Worm (Caenorhabditis elegans) whole organism, L2 larva: Measurements from ENCODE around the gene col-14.

Experiments
- C34F6.9 ChIP-seq: fragments of 150-350 bp; optimal IDR thresholded peaks from 2 replicates; lab custom pipeline; 2014; ENCODE audit warnings: missing biosample characterization, missing genetic modification characterization
- F13H6.1 ChIP-seq: sonication (generic microtip); optimal IDR thresholded peaks from 2 replicates; lab custom pipeline; 2016; ENCODE audit warnings: missing genetic modification characterization, missing compliant biosample characterization
- R02D3.7 ChIP-seq: fragments of 150-350 bp; optimal IDR thresholded peaks from 2 replicates; lab custom pipeline; 2014; ENCODE audit warnings: missing biosample characterization, missing genetic modification characterization
- Y55F3AM.14 ChIP-seq: fragments of 200-800 bp; sonication (Bioruptor generic); optimal IDR thresholded peaks from 2 replicates; lab custom pipeline; 2018; ENCODE audit warnings: mild to moderate bottlenecking, missing genetic modification characterization, missing compliant biosample characterization
- ZK546.5 ChIP-seq: sonication (generic microtip); optimal IDR thresholded peaks from 2 replicates; lab custom pipeline; 2017; ENCODE audit warnings: missing biosample characterization, missing genetic modification characterization
- alr-1 ChIP-seq: fragments of 150-350 bp; optimal IDR thresholded peaks from 2 replicates; lab custom pipeline; 2014; ENCODE audit warnings: missing biosample characterization, missing genetic modification characterization
- aly-2 ChIP-seq: fragments of 150-350 bp; optimal IDR thresholded peaks from 2 replicates; lab custom pipeline; 2014; ENCODE audit warnings: missing biosample characterization, missing genetic modification characterization
- ama-1 ChIP-seq: fragments of 150-350 bp; optimal IDR thresholded peaks from 2 replicates; lab custom pipeline; 2018; ENCODE audit warnings: inconsistent platforms
- blmp-1 ChIP-seq: sonication (generic microtip); optimal IDR thresholded peaks from 2 replicates; lab custom pipeline; 2017; ENCODE audit warnings: missing genetic modification characterization, mild to moderate bottlenecking, missing compliant biosample characterization, antibody characterized with exemption, moderate library complexity; ENCODE audit not compliant: insufficient read depth
- ceh-16 ChIP-seq: fragments of 150-350 bp; optimal IDR thresholded peaks from 2 replicates; lab custom pipeline; 2014; ENCODE audit warnings: missing biosample characterization, missing genetic modification characterization
- crh-2 ChIP-seq: sonication (generic microtip); optimal IDR thresholded peaks from 2 replicates; lab custom pipeline; 2017; ENCODE audit warnings: missing biosample characterization, missing genetic modification characterization
- dmd-4 ChIP-seq: sonication (generic microtip); optimal IDR thresholded peaks from 2 replicates; lab custom pipeline; 2017; ENCODE audit warnings: missing biosample characterization, missing genetic modification characterization
- egl-27 ChIP-seq: sonication (generic microtip); optimal IDR thresholded peaks from 3 replicates; lab custom pipeline; 2017; ENCODE audit warnings: missing biosample characterization, missing genetic modification reagents, missing genetic modification characterization
- elt-3 ChIP-seq: sonication (generic microtip); optimal IDR thresholded peaks from 2 replicates; lab custom pipeline; 2017; ENCODE audit warnings: missing biosample characterization, missing genetic modification characterization
- fos-1 ChIP-seq: fragments of 150-350 bp; optimal IDR thresholded peaks from 2 replicates; lab custom pipeline; 2014; ENCODE audit warnings: missing biosample characterization, missing genetic modification characterization
- lin-11 ChIP-seq: fragments of 150-350 bp; sonication (generic microtip); optimal IDR thresholded peaks from 2 replicates; lab custom pipeline; 2014; ENCODE audit warnings: missing biosample characterization, missing genetic modification characterization, inconsistent platforms, mixed read lengths
- lin-13 ChIP-seq: fragments of 150-350 bp; optimal IDR thresholded peaks from 2 replicates; lab custom pipeline; 2014; ENCODE audit warnings: missing biosample characterization, missing genetic modification reagents, missing genetic modification characterization
- lin-39 ChIP-seq: fragments of 150-350 bp; optimal IDR thresholded peaks from 2 replicates; lab custom pipeline; 2014; ENCODE audit warnings: missing biosample characterization, missing genetic modification reagents, missing genetic modification characterization
- mab-5 ChIP-seq: fragments of 150-350 bp; optimal IDR thresholded peaks from 2 replicates; lab custom pipeline; 2014; ENCODE audit warnings: missing biosample characterization, missing genetic modification characterization
- mbf-1 ChIP-seq: sonication (generic microtip); optimal IDR thresholded peaks from 2 replicates; lab custom pipeline; 2017; ENCODE audit warnings: missing biosample characterization, missing genetic modification characterization
- mdl-1 ChIP-seq, 2 experiments: fragments of 150-350 bp in 1 of 2; sonication (generic microtip) in 1 of 2; optimal IDR thresholded peaks; 2 replicates each; lab custom pipeline; 2017; ENCODE audit warnings: missing biosample characterization in 2 of 2, missing genetic modification characterization in 2 of 2
- nhr-10 ChIP-seq: sonication (generic microtip); optimal IDR thresholded peaks from 2 replicates; lab custom pipeline; 2017; ENCODE audit warnings: missing biosample characterization, missing genetic modification characterization
- nhr-11 ChIP-seq: fragments of 150-350 bp; optimal IDR thresholded peaks from 2 replicates; lab custom pipeline; 2014; ENCODE audit warnings: missing biosample characterization, missing genetic modification characterization
- nhr-129 ChIP-seq: fragments of 150-350 bp; optimal IDR thresholded peaks from 2 replicates; lab custom pipeline; 2014; ENCODE audit warnings: missing biosample characterization, missing genetic modification characterization
- nhr-21 ChIP-seq: fragments of 150-350 bp; optimal IDR thresholded peaks from 2 replicates; lab custom pipeline; 2014; ENCODE audit warnings: missing biosample characterization, missing genetic modification characterization
- nhr-23 ChIP-seq: fragments of 150-350 bp; optimal IDR thresholded peaks from 2 replicates; lab custom pipeline; 2014; ENCODE audit warnings: missing biosample characterization, missing genetic modification reagents, missing genetic modification characterization
- nhr-237 ChIP-seq: fragments of 150-350 bp; optimal IDR thresholded peaks from 2 replicates; lab custom pipeline; 2014; ENCODE audit warnings: missing biosample characterization, missing genetic modification characterization
- nhr-25 ChIP-seq: fragments of 150-350 bp; sonication (generic microtip); optimal IDR thresholded peaks from 3 replicates; lab custom pipeline; 2014; ENCODE audit warnings: missing biosample characterization, missing genetic modification characterization
- nhr-6 ChIP-seq: fragments of 150-350 bp; optimal IDR thresholded peaks from 2 replicates; lab custom pipeline; 2014; ENCODE audit warnings: missing biosample characterization, missing genetic modification characterization
- nhr-77 ChIP-seq: fragments of 150-350 bp; optimal IDR thresholded peaks from 2 replicates; lab custom pipeline; 2014; ENCODE audit warnings: missing biosample characterization, missing genetic modification characterization
- peb-1 ChIP-seq: fragments of 150-350 bp; optimal IDR thresholded peaks from 2 replicates; lab custom pipeline; 2014; ENCODE audit warnings: missing biosample characterization, missing genetic modification characterization
- skn-1 ChIP-seq: sonication (generic microtip); optimal IDR thresholded peaks from 2 replicates; lab custom pipeline; 2017; ENCODE audit warnings: missing biosample characterization, missing genetic modification characterization
- sma-3 ChIP-seq: sonication (generic microtip); optimal IDR thresholded peaks from 2 replicates; lab custom pipeline; 2016; ENCODE audit warnings: missing genetic modification reagents, missing genetic modification characterization, missing compliant biosample characterization
- sma-9 ChIP-seq, 2 experiments: fragments of 150-350 bp in 1 of 2; sonication (generic microtip) in 1 of 2; optimal IDR thresholded peaks; 2 replicates each; lab custom pipeline; 2014 to 2016; ENCODE audit warnings: missing genetic modification characterization in 2 of 2, mild to moderate bottlenecking in 1 of 2, missing biosample characterization in 1 of 2, missing compliant biosample characterization in 1 of 2, missing genetic modification reagents in 1 of 2, moderate library complexity in 1 of 2
- snpc-4 ChIP-seq: fragments of 150-350 bp; optimal IDR thresholded peaks from 2 replicates; lab custom pipeline; 2014; ENCODE audit warnings: missing biosample characterization, missing genetic modification characterization
- unc-39 ChIP-seq: fragments of 150-350 bp; optimal IDR thresholded peaks from 2 replicates; lab custom pipeline; 2014; ENCODE audit warnings: missing biosample characterization, missing genetic modification characterization
- unc-55 ChIP-seq: fragments of 150-350 bp; sonication (generic microtip); optimal IDR thresholded peaks from 3 replicates; lab custom pipeline; 2014; ENCODE audit warnings: missing biosample characterization, missing genetic modification reagents, missing genetic modification characterization
- unc-62 ChIP-seq: fragments of 150-350 bp; optimal IDR thresholded peaks from 2 replicates; lab custom pipeline; 2014; ENCODE audit warnings: missing biosample characterization, missing genetic modification reagents, missing genetic modification characterization
- zag-1 ChIP-seq: fragments of 150-350 bp; optimal IDR thresholded peaks from 2 replicates; lab custom pipeline; 2014; ENCODE audit warnings: missing biosample characterization, missing genetic modification characterization
- ztf-4 ChIP-seq: fragments of 150-350 bp; optimal IDR thresholded peaks from 2 replicates; lab custom pipeline; 2014; ENCODE audit warnings: missing biosample characterization, missing genetic modification characterization

The col-14 gene

ce11 chrIV:7775725-7776124 lies 22.5 kb downstream of the col-14 start, which contains the start of gene swd-2.1:
swd-2.1 (plus strand) TSS chrIV:7776025.
- TF ChIP-seq Y55F3AM.14 (no peak), nhr-23 (tag; lab: Kevin White, UChicago) (no peak), unc-39 (tag; lab: Kevin White, UChicago) (no peak), lin-11 (no peak), lin-13 (no peak), aly-2 (tag; lab: Kevin White, UChicago) (no peak), sma-9 (GFP tag; optimal IDR thresholded peaks at IDR 0.05; lab: Kevin White, UChicago) (no peak), sma-9 (tag; optimal IDR thresholded peaks at IDR 0.05; lab: Kevin White, UChicago) (no peak), alr-1 (tag; lab: Kevin White, UChicago) (no peak), nhr-21 (tag; lab: Kevin White, UChicago) (no peak)

DNA sequence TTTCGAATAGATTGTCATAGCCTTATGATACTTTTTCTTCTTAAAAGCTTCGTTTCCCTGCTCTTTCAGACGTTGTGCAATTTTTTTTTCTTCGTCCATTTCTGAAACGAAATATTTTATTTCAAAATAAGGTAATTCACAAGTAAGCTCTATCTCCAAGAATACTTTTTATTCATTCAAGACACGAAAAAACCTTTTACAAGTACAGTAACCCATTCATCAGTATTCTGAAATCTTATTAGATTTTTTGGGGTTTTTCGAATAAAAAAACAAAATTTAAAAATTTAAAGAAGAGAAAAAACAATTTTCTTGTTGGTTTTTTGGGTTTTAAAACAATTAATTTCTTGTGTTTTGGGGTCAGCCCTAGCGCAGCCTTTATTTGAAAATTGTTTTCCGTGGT lies 25.7 kb downstream of the col-14 start, which contains the start of gene rpap-3:
Gene rpap-3 (minus strand): TSS at position 101 of the 400 bp plus-strand sequence.
- no peak for TF ChIP-seq nhr-237 (tag; lab: Kevin White, UChicago)
- no peak for TF ChIP-seq aly-2 (tag; lab: Kevin White, UChicago)
- no peak for TF ChIP-seq dmd-4 (tag; lab: Kevin White, UChicago)
- TF ChIP-seq ZK546.5: no peak
- TF ChIP-seq crh-2: no peak
- no peak for TF ChIP-seq F13H6.1
- TF ChIP-seq mdl-1 (tag; optimal IDR thresholded peaks at IDR 0.05; lab: Kevin White, UChicago): no peak
- no peak for TF ChIP-seq alr-1 (tag; lab: Kevin White, UChicago)
- no peak for TF ChIP-seq zag-1 (tag; lab: Kevin White, UChicago)
- TF ChIP-seq mab-5 (tag; lab: Kevin White, UChicago): no peak
- TF ChIP-seq nhr-11 (tag; lab: Kevin White, UChicago): no peak

DNA sequence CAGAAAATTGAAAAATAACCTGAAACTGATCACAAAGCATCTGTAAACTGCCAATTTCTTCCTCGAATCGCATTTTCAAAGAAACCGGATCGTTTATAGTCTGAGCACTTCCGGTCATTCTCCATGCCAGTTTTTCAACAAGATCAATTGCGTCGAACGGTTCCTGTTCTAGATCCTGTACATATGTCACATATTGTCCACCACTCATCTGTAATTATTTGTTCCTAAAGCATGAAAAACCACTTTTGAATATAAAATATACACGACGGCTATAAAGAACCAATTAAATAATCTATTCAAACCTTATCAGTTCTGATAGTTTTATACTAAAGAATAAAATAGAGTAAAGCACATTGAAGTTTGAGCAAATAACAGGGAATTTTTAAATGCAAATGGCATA lies 29.1 kb downstream of the col-14 start, which contains the start of gene sec-10:
Gene sec-10 (minus strand): TSS at position 208 of the 400 bp plus-strand sequence.
- no peak for TF ChIP-seq unc-62
- peak; percentile 17 for TF ChIP-seq fos-1 (tag; lab: Kevin White, UChicago)

DNA sequence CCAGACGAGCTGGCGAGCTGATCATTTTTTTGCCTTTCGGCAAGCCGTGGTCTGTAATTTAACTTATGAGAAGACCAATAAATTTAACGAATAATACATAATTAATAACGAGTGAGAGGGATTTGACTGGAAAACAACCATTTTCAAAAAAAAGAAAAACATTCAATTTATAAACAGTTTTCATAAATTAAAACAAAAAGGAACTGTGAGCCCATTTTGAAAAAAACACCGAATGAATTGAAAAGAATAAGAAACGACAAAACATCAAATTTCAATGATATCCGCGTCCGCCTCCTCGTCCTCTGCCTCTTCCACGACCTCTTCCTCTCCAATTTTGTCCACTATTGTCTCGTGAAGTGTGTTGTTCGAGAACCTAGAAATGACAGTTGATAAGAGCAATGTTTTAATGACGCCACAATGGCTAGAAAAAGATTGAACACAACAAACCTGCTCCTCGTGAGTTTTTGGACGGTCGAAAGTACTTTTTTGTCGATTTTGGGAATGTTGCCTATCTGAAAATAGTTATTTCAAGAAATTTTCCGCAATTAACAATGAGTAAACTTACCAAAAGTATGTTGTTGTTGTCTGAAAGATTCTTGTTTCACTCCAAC lies 30.7 kb downstream of the col-14 start, which contains the start of gene tag-321:
Gene tag-321 (minus strand): TSS at position 51 of the 611 bp plus-strand sequence.
- peak; percentile 18 for TF ChIP-seq sma-9 (GFP tag; optimal IDR thresholded peaks at IDR 0.05; lab: Kevin White, UChicago)
- TF ChIP-seq sma-9 (tag; optimal IDR thresholded peaks at IDR 0.05; lab: Kevin White, UChicago): no peak
- TF ChIP-seq mab-5 (tag; lab: Kevin White, UChicago): no peak
- peak; percentile 26 for TF ChIP-seq fos-1 (tag; lab: Kevin White, UChicago)

- TF ChIP-seq nhr-11 (tag; lab: Kevin White, UChicago) (no peak), nhr-6 (tag; lab: Kevin White, UChicago) (peak; percentile 47), nhr-25 (tag; lab: Kevin White, UChicago) (peak; percentile 77), skn-1 (tag; lab: Kevin White, UChicago) (no peak), mbf-1 (tag; lab: Kevin White, UChicago) (no peak), unc-62 (no peak), lin-11 (no peak), C34F6.9 (tag; lab: Kevin White, UChicago) (peak; percentile 72), sma-3 (GFP tag; lab: Kevin White, UChicago) (peak; percentile 69), peb-1 (no peak), nhr-129 (peak; percentile 38), lin-39 (tag; lab: Kevin White, UChicago) (no peak), Y55F3AM.14 (no peak), egl-27 (tag; lab: Kevin White, UChicago) (no peak), ztf-4 (peak; percentile 64), blmp-1 (tag; lab: Kevin White, UChicago) (peak; percentile 17), unc-39 (tag; lab: Kevin White, UChicago) (no peak), ceh-16 (tag; lab: Kevin White, UChicago) (no peak), alr-1 (tag; lab: Kevin White, UChicago) (no peak), fos-1 (tag; lab: Kevin White, UChicago) (peak; percentile 48), nhr-237 (tag; lab: Kevin White, UChicago) (no peak), elt-3 (tag; lab: Kevin White, UChicago) (no peak), R02D3.7 (tag; lab: Kevin White, UChicago) (no peak), nhr-23 (tag; lab: Kevin White, UChicago) (no peak), nhr-10 (tag; lab: Kevin White, UChicago) (no peak), sma-9 (GFP tag; optimal IDR thresholded peaks at IDR 0.05; lab: Kevin White, UChicago) (peak; percentile 73), sma-9 (tag; optimal IDR thresholded peaks at IDR 0.05; lab: Kevin White, UChicago) (no peak), aly-2 (tag; lab: Kevin White, UChicago) (no peak), snpc-4 (tag; lab: Kevin White, UChicago) (no peak), lin-13 (peak; percentile 43), zag-1 (tag; lab: Kevin White, UChicago) (no peak), ZK546.5 (no peak), ama-1 (lab: Kevin White, UChicago) (no peak), dmd-4 (tag; lab: Kevin White, UChicago) (no peak), unc-55 (GFP tag; lab: Kevin White, UChicago) (peak; percentile 77), F13H6.1 (peak; percentile 74), mdl-1 (tag; optimal IDR thresholded peaks at IDR 0.05; lab: Kevin White, UChicago) (no peak), nhr-77 (tag; lab: Kevin White, UChicago) (peak; percentile 12)
Observed at ce11 chrIV:7785506-7786065, 32.4 kb downstream of the col-14 start, which contains the start of gene tag-322. tag-322 (minus strand) TSS chrIV:7785556.
